Worm (Caenorhabditis elegans) whole organism, L1 larva: ENCODE results near the gene smk-1.

Experiments
- dpl-1 ChIP-seq, 3 experiments: fragments of 150-350 bp in 2 of 3; sonication (generic microtip) in 1 of 3; optimal IDR thresholded peaks; 2 replicates each; lab custom pipeline; 2014 to 2017; ENCODE audit warnings: missing biosample characterization in 3 of 3, missing genetic modification characterization in 3 of 3, missing genetic modification reagents in 3 of 3
- fos-1 ChIP-seq: fragments of 150-350 bp; optimal IDR thresholded peaks from 2 replicates; lab custom pipeline; 2014; ENCODE audit warnings: missing biosample characterization, missing genetic modification characterization
- isw-1 ChIP-seq: fragments of 200-800 bp; sonication (Bioruptor generic); IDR thresholded peaks from 2 replicates; pipeline ENCODE4 v1.3.6; 2022; ENCODE audit warnings: missing genetic modification characterization, missing compliant biosample characterization
- lir-3 ChIP-seq: sonication (generic microtip); optimal IDR thresholded peaks from 2 replicates; lab custom pipeline; 2016; ENCODE audit warnings: mild to moderate bottlenecking, missing genetic modification characterization, moderate library complexity, missing compliant biosample characterization; ENCODE audit not compliant: poor library complexity
- nhr-12 ChIP-seq: sonication (generic microtip); optimal IDR thresholded peaks from 2 replicates; lab custom pipeline; 2017; ENCODE audit warnings: missing biosample characterization, missing genetic modification characterization
- nhr-71 ChIP-seq: sonication (generic microtip); optimal IDR thresholded peaks from 2 replicates; lab custom pipeline; 2016; ENCODE audit warnings: mild to moderate bottlenecking, missing genetic modification characterization, moderate library complexity, missing compliant biosample characterization
- pag-3 ChIP-seq: sonication (generic microtip); optimal IDR thresholded peaks from 2 replicates; lab custom pipeline; 2017; ENCODE audit warnings: missing genetic modification characterization, mild to moderate bottlenecking, missing compliant biosample characterization, antibody characterized with exemption, borderline replicate concordance; ENCODE audit not compliant: insufficient read depth
- pax-3 ChIP-seq: fragments of 200-800 bp; sonication (Bioruptor generic); optimal IDR thresholded peaks from 2 replicates; lab custom pipeline; 2018; ENCODE audit warnings: mild to moderate bottlenecking, missing genetic modification characterization, moderate library complexity, missing compliant biosample characterization
- snpc-4 ChIP-seq: fragments of 150-350 bp; optimal IDR thresholded peaks from 2 replicates; lab custom pipeline; 2014; ENCODE audit warnings: missing biosample characterization, missing genetic modification characterization
- sox-4 ChIP-seq: sonication (generic microtip); optimal IDR thresholded peaks from 2 replicates; lab custom pipeline; 2016; ENCODE audit warnings: missing genetic modification characterization, missing compliant biosample characterization
- swsn-7 ChIP-seq: sonication (generic microtip); optimal IDR thresholded peaks from 2 replicates; lab custom pipeline; 2016; ENCODE audit warnings: missing genetic modification characterization, missing compliant biosample characterization
- unc-62 ChIP-seq: fragments of 150-350 bp; optimal IDR thresholded peaks from 2 replicates; lab custom pipeline; 2014; ENCODE audit warnings: missing biosample characterization, missing genetic modification reagents, missing genetic modification characterization
- zip-4 ChIP-seq: fragments of 200-800 bp; sonication (Bioruptor generic); optimal IDR thresholded peaks from 2 replicates; lab custom pipeline; 2018; ENCODE audit warnings: mild to moderate bottlenecking, missing genetic modification characterization, moderate library complexity, missing compliant biosample characterization

- TF ChIP-seq swsn-7 (tag; lab: Kevin White, UChicago) = no peak
- no peak for TF ChIP-seq sox-4
- no peak for TF ChIP-seq dpl-1 (GFP tag; optimal IDR thresholded peaks at IDR 0.05; lab: Kevin White, UChicago)
- no peak for TF ChIP-seq fos-1 (tag; lab: Kevin White, UChicago)
- TF ChIP-seq snpc-4 (tag; lab: Kevin White, UChicago) = no peak
- no peak for TF ChIP-seq unc-62
- TF ChIP-seq nhr-71 (tag; lab: Kevin White, UChicago) = no peak
- no peak for TF ChIP-seq zip-4 (GFP tag; lab: Kevin White, UChicago)
- TF ChIP-seq pax-3 (tag; lab: Kevin White, UChicago) = no peak
- no peak for TF ChIP-seq lir-3 (tag; lab: Kevin White, UChicago)
- TF ChIP-seq nhr-12 (tag; lab: Kevin White, UChicago) = no peak
- no peak for TF ChIP-seq pag-3 (tag; lab: Kevin White, UChicago)
- TF ChIP-seq isw-1 (GFP tag; lab: Robert Waterston, UW) = no peak
These were observed 25.2 kb downstream of the smk-1 start for ce11 chrV:8632788-8633187.
